Worm (Caenorhabditis elegans): Measurements from ENCODE around the gene M117.6.

The M117.6 gene

DNA sequence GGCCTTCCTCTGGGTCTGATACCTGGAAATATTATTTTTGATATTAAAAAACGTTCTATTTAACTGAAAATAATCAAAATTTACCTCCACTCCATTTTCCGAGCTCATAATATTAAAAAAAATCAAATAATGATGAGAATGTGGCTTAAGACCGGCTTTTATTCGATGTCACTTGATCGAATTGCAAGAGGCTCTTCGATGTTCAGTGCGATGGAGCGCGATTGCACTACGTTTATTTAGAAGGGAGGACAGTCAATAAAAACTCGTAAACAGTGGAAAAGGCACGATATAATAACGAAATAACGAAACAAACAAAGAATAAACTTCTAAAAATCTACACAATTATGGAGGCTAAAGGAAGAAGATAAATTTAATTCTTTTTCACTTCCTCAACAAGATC is 26.9 kb upstream of the M117.6 start, which contains the start of gene tag-30 (continued):
- TF ChIP-seq snpc-4 (GFP tag; optimal IDR thresholded peaks at IDR 0.05) (no peak), snpc-4 (tag; optimal IDR thresholded peaks at IDR 0.05) (peak in 2 of 4 experiments; percentile 8 to 25), let-607 (tag; optimal IDR thresholded peaks at IDR 0.05) (peak in 1 of 2 experiments; percentile 16), tbp1 (GFP tag; optimal IDR thresholded peaks at IDR 0.05) (peak; percentile 16), mcd-1 (GFP tag; IDR thresholded peaks at IDR 0.05) (peak; percentile 88), Y53G8AR.9 (GFP tag; conservative IDR thresholded peaks at IDR 0.05) (0 out of 2 replicates have a peak, but pooled peaks have one; percentile 45), ceh-27 (GFP tag; optimal IDR thresholded peaks at IDR 0.05) (peak; percentile 45), ztf-26 (tag; optimal IDR thresholded peaks at IDR 0.05) (no peak), hmg-1.2 (GFP tag; IDR thresholded peaks at IDR 0.05) (peak; percentile 25; the same call in 1 of the 2 replicates), sdz-38 (tag; optimal IDR thresholded peaks at IDR 0.05) (no peak)

ce11 chrIV:11851882-11852281 is 24.0 kb upstream of the M117.6 start, which contains the start of gene F38H4.5:
Gene F38H4.5, plus strand, starts transcription at chrIV:11852182.
- TF ChIP-seq F39B2.1 (GFP tag; IDR thresholded peaks at IDR 0.05) = no peak
- TF ChIP-seq egl-18 (GFP tag; IDR thresholded peaks at IDR 0.05) = no peak
- TF ChIP-seq die-1 (tag; optimal IDR thresholded peaks at IDR 0.05) = no peak
- no peak for TF ChIP-seq hlh-26 (GFP tag; conservative IDR thresholded peaks at IDR 0.05)
- TF ChIP-seq pha-4 (tag; optimal IDR thresholded peaks at IDR 0.05) = no peak
- TF ChIP-seq Y79H2A.3 (GFP tag; conservative IDR thresholded peaks at IDR 0.05) = no peak
- no peak for TF ChIP-seq ets-4 (GFP tag; optimal IDR thresholded peaks at IDR 0.05)
- TF ChIP-seq madf-10 (tag; optimal IDR thresholded peaks at IDR 0.05) = no peak
- TF ChIP-seq cebp-2 (GFP tag; IDR thresholded peaks at IDR 0.05) = no peak
- no peak for TF ChIP-seq attf-5 (GFP tag; optimal IDR thresholded peaks at IDR 0.05)
- no peak for TF ChIP-seq Y56A3A.18 (GFP tag; IDR thresholded peaks at IDR 0.05)
- TF ChIP-seq unc-62 (GFP tag; optimal IDR thresholded peaks at IDR 0.05) = no peak
- TF ChIP-seq ccch-3 (GFP tag; optimal IDR thresholded peaks at IDR 0.05) = no peak
- TF ChIP-seq tlf-1 (GFP tag; optimal IDR thresholded peaks at IDR 0.05) = no peak
- TF ChIP-seq T26A5.8 (tag; optimal IDR thresholded peaks at IDR 0.05) = no peak
- TF ChIP-seq rec-8 (tag; optimal IDR thresholded peaks at IDR 0.05) = no peak
- no peak for TF ChIP-seq atf-7 (tag; optimal IDR thresholded peaks at IDR 0.05)
- no peak for TF ChIP-seq lag-1 (GFP tag; IDR thresholded peaks at IDR 0.05)
- no peak for TF ChIP-seq B0336.3 (GFP tag; IDR thresholded peaks at IDR 0.05)
- TF ChIP-seq dox-1 (GFP tag; IDR thresholded peaks at IDR 0.05) = no peak

DNA sequence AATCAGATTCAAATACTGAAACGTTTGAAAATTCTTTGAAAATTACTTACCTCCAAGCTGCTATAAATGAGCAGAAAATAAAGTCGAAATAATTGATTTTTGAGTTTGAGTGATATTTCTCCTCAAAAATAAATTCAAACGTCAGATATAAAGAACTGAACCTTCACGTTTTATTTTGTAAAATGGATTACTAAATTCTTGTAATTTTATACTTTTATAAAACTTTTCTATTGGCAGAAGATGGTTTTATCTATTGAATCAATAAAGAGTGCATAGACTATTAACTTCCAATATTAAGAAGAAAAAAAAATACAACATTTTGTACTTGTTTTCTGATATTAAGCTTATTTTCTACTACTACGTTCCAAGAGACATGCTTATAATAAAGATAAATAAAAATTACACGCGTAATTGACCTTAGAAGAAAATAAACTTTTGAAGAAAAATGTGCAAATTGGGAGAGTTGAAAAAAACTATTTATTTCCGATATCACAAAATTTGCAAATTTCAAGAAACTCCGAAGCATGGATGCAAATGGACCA is 19.9 kb upstream of the M117.6 start, which contains the start of the genes F38H4.6 and F38H4.4:
Gene F38H4.6, minus strand, starts transcription at position 101 of the 542 bp plus-strand sequence.
Gene F38H4.4, plus strand, starts transcription at position 492 of the 542 bp plus-strand sequence.
- TF ChIP-seq nhr-120 (GFP tag; IDR thresholded peaks at IDR 0.05) (no peak), lin-26 (GFP tag; IDR thresholded peaks at IDR 0.05) (no peak), madf-3 (GFP tag; IDR thresholded peaks at IDR 0.05) (no peak), T26A5.8 (tag; optimal IDR thresholded peaks at IDR 0.05) (no peak), lir-1 (GFP tag; conservative IDR thresholded peaks at IDR 0.05) (no peak), Y95B8A.8 (GFP tag; IDR thresholded peaks at IDR 0.05) (no peak), nfya-1 (tag; optimal IDR thresholded peaks at IDR 0.05; ENCODE audit: borderline replicate concordance, insufficient read depth) (no peak), nfya-2 (GFP tag; IDR thresholded peaks at IDR 0.05) (no peak), lin-54 (GFP tag; optimal IDR thresholded peaks at IDR 0.05) (no peak), pha-4 (tag; optimal IDR thresholded peaks at IDR 0.05) (no peak), Y53G8AR.9 (GFP tag; conservative IDR thresholded peaks at IDR 0.05) (no peak)

Measured in whole organism, young adult.